Worm (Caenorhabditis elegans) whole organism, L2 larva: Measurements from ENCODE around the gene F46B6.2.

Source experiments
- C34F6.9 ChIP-seq: fragments of 150-350 bp; optimal IDR thresholded peaks from 2 replicates; lab custom pipeline; 2014; ENCODE audit warnings: missing biosample characterization, missing genetic modification characterization
- F13H6.1 ChIP-seq: sonication (generic microtip); optimal IDR thresholded peaks from 2 replicates; lab custom pipeline; 2016; ENCODE audit warnings: missing genetic modification characterization, missing compliant biosample characterization
- R02D3.7 ChIP-seq: fragments of 150-350 bp; optimal IDR thresholded peaks from 2 replicates; lab custom pipeline; 2014; ENCODE audit warnings: missing biosample characterization, missing genetic modification characterization
- Y55F3AM.14 ChIP-seq: fragments of 200-800 bp; sonication (Bioruptor generic); optimal IDR thresholded peaks from 2 replicates; lab custom pipeline; 2018; ENCODE audit warnings: mild to moderate bottlenecking, missing genetic modification characterization, missing compliant biosample characterization
- ZK546.5 ChIP-seq: sonication (generic microtip); optimal IDR thresholded peaks from 2 replicates; lab custom pipeline; 2017; ENCODE audit warnings: missing biosample characterization, missing genetic modification characterization
- aly-2 ChIP-seq: fragments of 150-350 bp; optimal IDR thresholded peaks from 2 replicates; lab custom pipeline; 2014; ENCODE audit warnings: missing biosample characterization, missing genetic modification characterization
- ama-1 ChIP-seq: fragments of 150-350 bp; optimal IDR thresholded peaks from 2 replicates; lab custom pipeline; 2018; ENCODE audit warnings: inconsistent platforms
- blmp-1 ChIP-seq: sonication (generic microtip); optimal IDR thresholded peaks from 2 replicates; lab custom pipeline; 2017; ENCODE audit warnings: missing genetic modification characterization, mild to moderate bottlenecking, missing compliant biosample characterization, antibody characterized with exemption, moderate library complexity; ENCODE audit not compliant: insufficient read depth
- ceh-16 ChIP-seq: fragments of 150-350 bp; optimal IDR thresholded peaks from 2 replicates; lab custom pipeline; 2014; ENCODE audit warnings: missing biosample characterization, missing genetic modification characterization
- crh-2 ChIP-seq: sonication (generic microtip); optimal IDR thresholded peaks from 2 replicates; lab custom pipeline; 2017; ENCODE audit warnings: missing biosample characterization, missing genetic modification characterization
- dmd-4 ChIP-seq: sonication (generic microtip); optimal IDR thresholded peaks from 2 replicates; lab custom pipeline; 2017; ENCODE audit warnings: missing biosample characterization, missing genetic modification characterization
- egl-27 ChIP-seq: sonication (generic microtip); optimal IDR thresholded peaks from 3 replicates; lab custom pipeline; 2017; ENCODE audit warnings: missing biosample characterization, missing genetic modification reagents, missing genetic modification characterization
- elt-1 ChIP-seq: fragments of 150-350 bp; optimal IDR thresholded peaks from 2 replicates; lab custom pipeline; 2014; ENCODE audit warnings: missing biosample characterization, missing genetic modification characterization
- elt-3 ChIP-seq: sonication (generic microtip); optimal IDR thresholded peaks from 2 replicates; lab custom pipeline; 2017; ENCODE audit warnings: missing biosample characterization, missing genetic modification characterization
- fos-1 ChIP-seq: fragments of 150-350 bp; optimal IDR thresholded peaks from 2 replicates; lab custom pipeline; 2014; ENCODE audit warnings: missing biosample characterization, missing genetic modification characterization
- gmeb-1 ChIP-seq: fragments of 150-350 bp; optimal IDR thresholded peaks from 2 replicates; lab custom pipeline; 2014; ENCODE audit warnings: missing biosample characterization, missing genetic modification characterization
- lin-11 ChIP-seq: fragments of 150-350 bp; sonication (generic microtip); optimal IDR thresholded peaks from 2 replicates; lab custom pipeline; 2014; ENCODE audit warnings: missing biosample characterization, missing genetic modification characterization, inconsistent platforms, mixed read lengths
- lin-13 ChIP-seq: fragments of 150-350 bp; optimal IDR thresholded peaks from 2 replicates; lab custom pipeline; 2014; ENCODE audit warnings: missing biosample characterization, missing genetic modification reagents, missing genetic modification characterization
- lsy-2 ChIP-seq, 2 experiments: fragments of 150-350 bp in 1 of 2; sonication (generic microtip) in 1 of 2; optimal IDR thresholded peaks; 2 replicates each; lab custom pipeline; 2014 to 2017; ENCODE audit warnings: missing biosample characterization in 2 of 2, missing genetic modification characterization in 2 of 2
- mab-5 ChIP-seq: fragments of 150-350 bp; optimal IDR thresholded peaks from 2 replicates; lab custom pipeline; 2014; ENCODE audit warnings: missing biosample characterization, missing genetic modification characterization
- mbf-1 ChIP-seq: sonication (generic microtip); optimal IDR thresholded peaks from 2 replicates; lab custom pipeline; 2017; ENCODE audit warnings: missing biosample characterization, missing genetic modification characterization
- nhr-10 ChIP-seq: sonication (generic microtip); optimal IDR thresholded peaks from 2 replicates; lab custom pipeline; 2017; ENCODE audit warnings: missing biosample characterization, missing genetic modification characterization
- nhr-11 ChIP-seq: fragments of 150-350 bp; optimal IDR thresholded peaks from 2 replicates; lab custom pipeline; 2014; ENCODE audit warnings: missing biosample characterization, missing genetic modification characterization
- nhr-12 ChIP-seq: fragments of 150-350 bp; optimal IDR thresholded peaks from 2 replicates; lab custom pipeline; 2014; ENCODE audit warnings: missing biosample characterization, missing genetic modification characterization
- nhr-129 ChIP-seq: fragments of 150-350 bp; optimal IDR thresholded peaks from 2 replicates; lab custom pipeline; 2014; ENCODE audit warnings: missing biosample characterization, missing genetic modification characterization
- nhr-21 ChIP-seq: fragments of 150-350 bp; optimal IDR thresholded peaks from 2 replicates; lab custom pipeline; 2014; ENCODE audit warnings: missing biosample characterization, missing genetic modification characterization
- nhr-23 ChIP-seq: fragments of 150-350 bp; optimal IDR thresholded peaks from 2 replicates; lab custom pipeline; 2014; ENCODE audit warnings: missing biosample characterization, missing genetic modification reagents, missing genetic modification characterization
- nhr-237 ChIP-seq: fragments of 150-350 bp; optimal IDR thresholded peaks from 2 replicates; lab custom pipeline; 2014; ENCODE audit warnings: missing biosample characterization, missing genetic modification characterization
- nhr-6 ChIP-seq: fragments of 150-350 bp; optimal IDR thresholded peaks from 2 replicates; lab custom pipeline; 2014; ENCODE audit warnings: missing biosample characterization, missing genetic modification characterization
- nhr-77 ChIP-seq: fragments of 150-350 bp; optimal IDR thresholded peaks from 2 replicates; lab custom pipeline; 2014; ENCODE audit warnings: missing biosample characterization, missing genetic modification characterization
- peb-1 ChIP-seq: fragments of 150-350 bp; optimal IDR thresholded peaks from 2 replicates; lab custom pipeline; 2014; ENCODE audit warnings: missing biosample characterization, missing genetic modification characterization
- sem-4 ChIP-seq: fragments of 150-350 bp; optimal IDR thresholded peaks from 2 replicates; lab custom pipeline; 2014; ENCODE audit warnings: missing biosample characterization, missing genetic modification reagents, missing genetic modification characterization
- skn-1 ChIP-seq: sonication (generic microtip); optimal IDR thresholded peaks from 2 replicates; lab custom pipeline; 2017; ENCODE audit warnings: missing biosample characterization, missing genetic modification characterization
- sma-3 ChIP-seq: sonication (generic microtip); optimal IDR thresholded peaks from 2 replicates; lab custom pipeline; 2016; ENCODE audit warnings: missing genetic modification reagents, missing genetic modification characterization, missing compliant biosample characterization
- sma-9 ChIP-seq, 2 experiments: fragments of 150-350 bp in 1 of 2; sonication (generic microtip) in 1 of 2; optimal IDR thresholded peaks; 2 replicates each; lab custom pipeline; 2014 to 2016; ENCODE audit warnings: missing genetic modification characterization in 2 of 2, mild to moderate bottlenecking in 1 of 2, missing biosample characterization in 1 of 2, missing compliant biosample characterization in 1 of 2, missing genetic modification reagents in 1 of 2, moderate library complexity in 1 of 2
- snpc-4 ChIP-seq: fragments of 150-350 bp; optimal IDR thresholded peaks from 2 replicates; lab custom pipeline; 2014; ENCODE audit warnings: missing biosample characterization, missing genetic modification characterization
- unc-39 ChIP-seq: fragments of 150-350 bp; optimal IDR thresholded peaks from 2 replicates; lab custom pipeline; 2014; ENCODE audit warnings: missing biosample characterization, missing genetic modification characterization
- unc-55 ChIP-seq: fragments of 150-350 bp; sonication (generic microtip); optimal IDR thresholded peaks from 3 replicates; lab custom pipeline; 2014; ENCODE audit warnings: missing biosample characterization, missing genetic modification reagents, missing genetic modification characterization
- unc-62 ChIP-seq: fragments of 150-350 bp; optimal IDR thresholded peaks from 2 replicates; lab custom pipeline; 2014; ENCODE audit warnings: missing biosample characterization, missing genetic modification reagents, missing genetic modification characterization
- zag-1 ChIP-seq: fragments of 150-350 bp; optimal IDR thresholded peaks from 2 replicates; lab custom pipeline; 2014; ENCODE audit warnings: missing biosample characterization, missing genetic modification characterization
- ztf-1 ChIP-seq: fragments of 200-800 bp; sonication (Bioruptor generic); conservative IDR thresholded peaks from 2 replicates; pipeline ENCODE4 v1.3.6; 2022; ENCODE audit warnings: missing genetic modification characterization, missing compliant biosample characterization

The F46B6.2 gene

ce11 chrV:9801965-9802364 lies 29.9 kb downstream of the F46B6.2 start, which contains the start of gene F46B6.10:
Gene F46B6.10, minus strand, starts transcription at chrV:9802065.
- no peak for TF ChIP-seq nhr-11 (tag; lab: Kevin White, UChicago)
- TF ChIP-seq lin-13: no peak
- no peak for TF ChIP-seq ama-1 (lab: Kevin White, UChicago)
- no peak for TF ChIP-seq sem-4 (tag; lab: Kevin White, UChicago)
- no peak for TF ChIP-seq blmp-1
- TF ChIP-seq unc-39: no peak
- no peak for TF ChIP-seq peb-1 (tag; lab: Kevin White, UChicago)
- TF ChIP-seq ZK546.5 (tag; lab: Kevin White, UChicago): no peak
- TF ChIP-seq nhr-12 (tag; lab: Kevin White, UChicago): no peak
- TF ChIP-seq Y55F3AM.14: no peak
- TF ChIP-seq nhr-129 (tag; lab: Kevin White, UChicago): no peak
- TF ChIP-seq dmd-4: no peak
- no peak for TF ChIP-seq unc-62 (GFP tag; lab: Kevin White, UChicago)
- no peak for TF ChIP-seq zag-1 (tag; lab: Kevin White, UChicago)
- no peak for TF ChIP-seq egl-27 (tag; lab: Kevin White, UChicago)
- no peak for TF ChIP-seq elt-1 (tag; lab: Kevin White, UChicago)
- no peak for TF ChIP-seq nhr-21
- TF ChIP-seq nhr-10 (tag; lab: Kevin White, UChicago): no peak
- no peak for TF ChIP-seq snpc-4 (tag; lab: Kevin White, UChicago)

- TF ChIP-seq F13H6.1: no peak
- TF ChIP-seq Y55F3AM.14: no peak
- no peak for TF ChIP-seq R02D3.7 (tag; lab: Kevin White, UChicago)
- TF ChIP-seq sma-9 (GFP tag; optimal IDR thresholded peaks at IDR 0.05; lab: Kevin White, UChicago): no peak
- TF ChIP-seq sma-9 (tag; optimal IDR thresholded peaks at IDR 0.05; lab: Kevin White, UChicago): no peak
- no peak for TF ChIP-seq elt-1 (tag; lab: Kevin White, UChicago)
- TF ChIP-seq crh-2 (tag; lab: Kevin White, UChicago): no peak
- TF ChIP-seq dmd-4: no peak
- TF ChIP-seq gmeb-1 (tag; lab: Kevin White, UChicago): no peak
- no peak for TF ChIP-seq lsy-2 (tag; optimal IDR thresholded peaks at IDR 0.05; lab: Kevin White, UChicago)
- TF ChIP-seq ZK546.5 (tag; lab: Kevin White, UChicago): no peak
- TF ChIP-seq unc-55: no peak
- no peak for TF ChIP-seq nhr-6 (tag; lab: Kevin White, UChicago)
- TF ChIP-seq aly-2 (tag; lab: Kevin White, UChicago): no peak
- no peak for TF ChIP-seq nhr-23 (tag; lab: Kevin White, UChicago)
- no peak for TF ChIP-seq mab-5
- TF ChIP-seq ztf-1 (GFP tag; lab: Robert Waterston, UW): no peak
- TF ChIP-seq nhr-11 (tag; lab: Kevin White, UChicago): no peak
These were observed 31.1 kb downstream of the F46B6.2 start, which contains the start of gene sru-39 for ce11 chrV:9803176-9803575. Gene sru-39, plus strand, starts transcription at chrV:9803476.

- no peak for TF ChIP-seq peb-1 (tag; lab: Kevin White, UChicago)
- no peak for TF ChIP-seq dmd-4
- TF ChIP-seq nhr-23 (tag; lab: Kevin White, UChicago): no peak
- no peak for TF ChIP-seq mbf-1
- no peak for TF ChIP-seq zag-1 (tag; lab: Kevin White, UChicago)
- no peak for TF ChIP-seq elt-3
These were observed 33.1 kb downstream of the F46B6.2 start, which contains the start of gene sru-37 for ce11 chrV:9805161-9805560. Gene sru-37, plus strand, starts transcription at chrV:9805461.

ce11 chrV:9811154-9811553 lies 39.1 kb downstream of the F46B6.2 start, which contains the start of gene sru-29:
Gene sru-29, plus strand, starts transcription at chrV:9811454.
- TF ChIP-seq nhr-11 (tag; lab: Kevin White, UChicago) (no peak), unc-62 (GFP tag; lab: Kevin White, UChicago) (no peak), elt-1 (tag; lab: Kevin White, UChicago) (no peak), blmp-1 (no peak)

- no peak for TF ChIP-seq ceh-16 (tag; lab: Kevin White, UChicago)
- no peak for TF ChIP-seq nhr-237 (tag; lab: Kevin White, UChicago)
- TF ChIP-seq peb-1 (tag; lab: Kevin White, UChicago): no peak
- no peak for TF ChIP-seq ztf-1 (GFP tag; lab: Robert Waterston, UW)
- TF ChIP-seq crh-2 (tag; lab: Kevin White, UChicago): no peak
- TF ChIP-seq fos-1 (tag; lab: Kevin White, UChicago): no peak
- TF ChIP-seq nhr-77 (tag; lab: Kevin White, UChicago): no peak
- TF ChIP-seq dmd-4: no peak
- TF ChIP-seq nhr-10 (tag; lab: Kevin White, UChicago): no peak
- TF ChIP-seq lin-11: no peak
- no peak for TF ChIP-seq F13H6.1
- no peak for TF ChIP-seq blmp-1
- TF ChIP-seq sma-3: no peak
- no peak for TF ChIP-seq skn-1 (tag; lab: Kevin White, UChicago)
- TF ChIP-seq unc-55: no peak
- TF ChIP-seq C34F6.9 (tag; lab: Kevin White, UChicago): no peak
These were observed 40.1 kb downstream of the F46B6.2 start for ce11 chrV:9812216-9812615.
